Worm (Caenorhabditis elegans) whole organism, L4 larva: ENCODE data around the gene F58A6.2.

Source experiments
- jun-1 ChIP-seq: fragments of 150-350 bp; optimal IDR thresholded peaks from 2 replicates; lab custom pipeline; 2014; ENCODE audit warnings: missing biosample characterization, missing genetic modification reagents, missing genetic modification characterization
- lin-13 ChIP-seq: fragments of 150-350 bp; optimal IDR thresholded peaks from 2 replicates; lab custom pipeline; 2014; ENCODE audit warnings: missing biosample characterization, missing genetic modification reagents, missing genetic modification characterization

ce11 chrII:5092362-5093281 lies 43.9 kb upstream of the F58A6.2 start, which contains the start of gene C04G6.2:
- no peak for TF ChIP-seq lin-13
- TF ChIP-seq jun-1 (tag; lab: Kevin White, UChicago) = no peak
